Worm (Caenorhabditis elegans): ENCODE data around the gene iff-1.
A peak's percentile ranks its signal among the peaks of the same experiment; 100 is the strongest.

The iff-1 gene

ce11 chrIII:9757414-9757813, 10.4 kb upstream of the iff-1 start, which contains the start of gene vps-53:
vps-53 (minus strand) TSS chrIII:9757514.
- no peak for TF ChIP-seq lsy-12 (tag; optimal IDR thresholded peaks at IDR 0.05)
- TF ChIP-seq lin-15B (tag; optimal IDR thresholded peaks at IDR 0.05) = no peak
- TF ChIP-seq elt-3 (tag; optimal IDR thresholded peaks at IDR 0.05) = no peak
- no peak for TF ChIP-seq skn-1 (tag; optimal IDR thresholded peaks at IDR 0.05)
- TF ChIP-seq elt-1 (tag; optimal IDR thresholded peaks at IDR 0.05) = no peak
- no peak for TF ChIP-seq ztf-11 (tag; optimal IDR thresholded peaks at IDR 0.05)
- TF ChIP-seq nhr-12 (tag; optimal IDR thresholded peaks at IDR 0.05) = no peak
- no peak for TF ChIP-seq fkh-2 (tag; optimal IDR thresholded peaks at IDR 0.05)
- TF ChIP-seq ztf-4 (tag; optimal IDR thresholded peaks at IDR 0.05) = no peak
- TF ChIP-seq nfya-1 (tag; optimal IDR thresholded peaks at IDR 0.05; ENCODE audit: insufficient read depth) = no peak
- TF ChIP-seq pha-4 (tag; optimal IDR thresholded peaks at IDR 0.05) = no peak
- no peak for TF ChIP-seq nhr-76 (tag; optimal IDR thresholded peaks at IDR 0.05)
- TF ChIP-seq fkh-10 (GFP tag; optimal IDR thresholded peaks at IDR 0.05) = no peak

- no peak for TF ChIP-seq eor-1 (tag; optimal IDR thresholded peaks at IDR 0.05)
- TF ChIP-seq mdl-1 (tag; optimal IDR thresholded peaks at IDR 0.05) = no peak
- TF ChIP-seq ztf-11 (tag; optimal IDR thresholded peaks at IDR 0.05) = no peak
- TF ChIP-seq tbx-2 (tag; optimal IDR thresholded peaks at IDR 0.05) = no peak
- no peak for TF ChIP-seq nhr-12 (tag; optimal IDR thresholded peaks at IDR 0.05)
- TF ChIP-seq nhr-237 (tag; optimal IDR thresholded peaks at IDR 0.05) = no peak
- no peak for TF ChIP-seq snpc-4 (tag; optimal IDR thresholded peaks at IDR 0.05)
- peak; percentile 4 for TF ChIP-seq lsy-12 (tag; optimal IDR thresholded peaks at IDR 0.05)
- TF ChIP-seq ceh-82 (tag; optimal IDR thresholded peaks at IDR 0.05) = no peak
- no peak for TF ChIP-seq nhr-23 (tag; optimal IDR thresholded peaks at IDR 0.05)
- TF ChIP-seq R02D3.7 (tag; optimal IDR thresholded peaks at IDR 0.05) = no peak
- TF ChIP-seq elt-2 (tag; optimal IDR thresholded peaks at IDR 0.05) = peak; percentile 40
- peak; percentile 20 for TF ChIP-seq nfya-1 (tag; optimal IDR thresholded peaks at IDR 0.05; ENCODE audit: insufficient read depth)
- TF ChIP-seq ama-1 (optimal IDR thresholded peaks at IDR 0.05) = peak; percentile 7
- TF ChIP-seq egl-27 (tag; optimal IDR thresholded peaks at IDR 0.05) = no peak
- TF ChIP-seq pha-4 (tag; optimal IDR thresholded peaks at IDR 0.05) = peak; percentile 65
- no peak for TF ChIP-seq lin-39 (tag; optimal IDR thresholded peaks at IDR 0.05)
- no peak for TF ChIP-seq ceh-28 (tag; optimal IDR thresholded peaks at IDR 0.05)
- no peak for TF ChIP-seq lin-15B (tag; optimal IDR thresholded peaks at IDR 0.05)
- no peak for TF ChIP-seq unc-62 (GFP tag; optimal IDR thresholded peaks at IDR 0.05)
- TF ChIP-seq nhr-11 (tag; optimal IDR thresholded peaks at IDR 0.05) = no peak
- no peak for TF ChIP-seq fkh-10 (GFP tag; optimal IDR thresholded peaks at IDR 0.05)
- TF ChIP-seq nhr-76 (tag; optimal IDR thresholded peaks at IDR 0.05) = no peak
- no peak for TF ChIP-seq ZK546.5 (tag; optimal IDR thresholded peaks at IDR 0.05)
- peak; percentile 35 for TF ChIP-seq pqm-1 (tag; optimal IDR thresholded peaks at IDR 0.05)
- TF ChIP-seq nhr-43 (tag; optimal IDR thresholded peaks at IDR 0.05; ENCODE audit: poor library complexity, severe bottlenecking) = peak; percentile 70
- no peak for TF ChIP-seq unc-39 (tag; optimal IDR thresholded peaks at IDR 0.05)
- no peak for TF ChIP-seq daf-12 (tag; optimal IDR thresholded peaks at IDR 0.05)
- TF ChIP-seq fos-1 (tag; optimal IDR thresholded peaks at IDR 0.05) = no peak
Measured at ce11 chrIII:9752852-9753251, 5.9 kb upstream of the iff-1 start, which contains the start of gene ech-6. ech-6 (minus strand) TSS chrIII:9752883.

ce11 chrIII:9751074-9751473, 4.1 kb upstream of the iff-1 start, which contains the start of gene T05G5.5:
T05G5.5 (minus strand) TSS chrIII:9751432.
- TF ChIP-seq elt-2 (tag; optimal IDR thresholded peaks at IDR 0.05) (peak; percentile 5), lsy-12 (tag; optimal IDR thresholded peaks at IDR 0.05) (no peak), fos-1 (tag; optimal IDR thresholded peaks at IDR 0.05) (no peak), ama-1 (optimal IDR thresholded peaks at IDR 0.05) (peak; percentile 59), ceh-16 (tag; optimal IDR thresholded peaks at IDR 0.05) (no peak), nhr-43 (tag; optimal IDR thresholded peaks at IDR 0.05; ENCODE audit: poor library complexity, severe bottlenecking) (peak; percentile 79)

- TF ChIP-seq nhr-25 (tag; optimal IDR thresholded peaks at IDR 0.05) = no peak
- TF ChIP-seq fkh-2 (tag; optimal IDR thresholded peaks at IDR 0.05) = no peak
- no peak for TF ChIP-seq hmg-11 (tag; optimal IDR thresholded peaks at IDR 0.05)
- no peak for TF ChIP-seq ceh-9 (tag; optimal IDR thresholded peaks at IDR 0.05)
- TF ChIP-seq ceh-82 (tag; optimal IDR thresholded peaks at IDR 0.05) = no peak
Measured at ce11 chrIII:9748694-9749093, 1.7 kb upstream of the iff-1 start, which contains the start of gene T05G5.4. T05G5.4 (plus strand) TSS chrIII:9748934.

Data from whole organism, L3 larva.